Worm (Caenorhabditis elegans) whole organism, young adult: ENCODE measurements around the gene fem-1.

Experiments
- B0019.2 ChIP-seq: fragments of 200-800 bp; sonication (Bioruptor generic); conservative IDR thresholded peaks from 2 replicates; pipeline ENCODE4 v1.3.6; 2022; ENCODE audit warnings: missing genetic modification reagents, missing genetic modification characterization, missing compliant biosample characterization
- C06A6.2 ChIP-seq: fragments of 200-800 bp; sonication (Bioruptor generic); conservative IDR thresholded peaks from 2 replicates; pipeline ENCODE4 v1.3.6; 2022; ENCODE audit warnings: missing genetic modification characterization, missing compliant biosample characterization
- D2030.7 ChIP-seq: fragments of 200-800 bp; sonication (Bioruptor generic); IDR thresholded peaks from 2 replicates; pipeline ENCODE4 v1.3.6; 2022; ENCODE audit warnings: missing genetic modification reagents, missing genetic modification characterization, missing compliant biosample characterization
- F33H1.4 ChIP-seq: fragments of 200-800 bp; sonication (Bioruptor generic); IDR thresholded peaks from 2 replicates; pipeline ENCODE4 v1.3.6; 2022; ENCODE audit warnings: missing genetic modification reagents, missing genetic modification characterization, missing compliant biosample characterization
- F37B4.10 ChIP-seq: fragments of 200-800 bp; sonication (Bioruptor generic); IDR thresholded peaks from 2 replicates; pipeline ENCODE4 v1.3.6; 2022; ENCODE audit warnings: missing genetic modification characterization, missing compliant biosample characterization
- F49E8.2 ChIP-seq: sonication (generic microtip); optimal IDR thresholded peaks from 3 replicates; lab custom pipeline; 2017; ENCODE audit warnings: missing genetic modification characterization, mild to moderate bottlenecking, missing compliant biosample characterization, antibody characterized with exemption, moderate library complexity; ENCODE audit not compliant: insufficient read depth
- F55B11.4 ChIP-seq: sonication (generic microtip); optimal IDR thresholded peaks from 2 replicates; lab custom pipeline; 2016; ENCODE audit warnings: missing compliant biosample characterization, missing genetic modification characterization, borderline replicate concordance; ENCODE audit not compliant: insufficient read depth
- F57A8.1 ChIP-seq: fragments of 200-800 bp; sonication (Bioruptor generic); optimal IDR thresholded peaks from 2 replicates; lab custom pipeline; 2018; ENCODE audit warnings: mild to moderate bottlenecking, missing genetic modification characterization, moderate library complexity, missing compliant biosample characterization
- K12H6.12 ChIP-seq: fragments of 200-800 bp; sonication (Bioruptor generic); optimal IDR thresholded peaks from 2 replicates; lab custom pipeline; 2018; ENCODE audit warnings: mild to moderate bottlenecking, missing genetic modification characterization, missing compliant biosample characterization
- T26A5.8 ChIP-seq: sonication (generic microtip); optimal IDR thresholded peaks from 2 replicates; lab custom pipeline; 2016; ENCODE audit warnings: missing genetic modification characterization, missing compliant biosample characterization
- Y67H2A.10 ChIP-seq: fragments of 200-800 bp; sonication (Bioruptor generic); conservative IDR thresholded peaks from 2 replicates; pipeline ENCODE4 v1.3.6; 2022; ENCODE audit warnings: missing genetic modification reagents, missing genetic modification characterization, missing compliant biosample characterization
- Y79H2A.3 ChIP-seq: fragments of 200-800 bp; sonication (Bioruptor generic); conservative IDR thresholded peaks from 2 replicates; pipeline ENCODE4 v1.3.6; 2022; ENCODE audit warnings: missing genetic modification reagents, missing genetic modification characterization, missing compliant biosample characterization
- ZK185.1 ChIP-seq: sonication (generic microtip); optimal IDR thresholded peaks from 2 replicates; lab custom pipeline; 2016; ENCODE audit warnings: mild to moderate bottlenecking, missing genetic modification characterization, missing compliant biosample characterization; ENCODE audit not compliant: poor library complexity, severe bottlenecking
- akir-1 ChIP-seq: fragments of 200-800 bp; sonication (Bioruptor generic); optimal IDR thresholded peaks from 2 replicates; lab custom pipeline; 2018; ENCODE audit warnings: mild to moderate bottlenecking, missing genetic modification characterization, moderate library complexity, missing compliant biosample characterization
- attf-3 ChIP-seq: fragments of 200-800 bp; sonication (Bioruptor generic); conservative IDR thresholded peaks from 2 replicates; pipeline ENCODE4 v1.3.6; 2022; ENCODE audit warnings: missing genetic modification reagents, missing genetic modification characterization, missing compliant biosample characterization
- attf-5 ChIP-seq: fragments of 200-800 bp; sonication (Bioruptor generic); optimal IDR thresholded peaks from 2 replicates; lab custom pipeline; 2018; ENCODE audit warnings: mild to moderate bottlenecking, missing genetic modification characterization, missing compliant biosample characterization
- cebp-1 ChIP-seq, 2 experiments: fragments of 200-800 bp in 1 of 2; sonication (Bioruptor generic) in 1 of 2; sonication (generic microtip) in 1 of 2; IDR thresholded peaks in 1 of 2; optimal IDR thresholded peaks in 1 of 2; 2 replicates each; pipeline versions ENCODE4 v1.3.6 to Lab custom; 2017 to 2022; ENCODE audit warnings: missing compliant biosample characterization in 2 of 2, missing genetic modification characterization in 2 of 2, mild to moderate bottlenecking in 1 of 2, missing genetic modification reagents in 1 of 2, moderate library complexity in 1 of 2
- ceh-100 ChIP-seq: fragments of 200-800 bp; sonication (Bioruptor generic); IDR thresholded peaks from 2 replicates; pipeline ENCODE4 v1.3.6; 2022; ENCODE audit warnings: missing genetic modification reagents, missing genetic modification characterization, missing compliant biosample characterization
- chd-7 ChIP-seq: sonication (generic microtip); optimal IDR thresholded peaks from 2 replicates; lab custom pipeline; 2016; ENCODE audit warnings: mild to moderate bottlenecking, missing genetic modification characterization, moderate library complexity, missing compliant biosample characterization
- fkh-3 ChIP-seq: sonication (generic microtip); optimal IDR thresholded peaks from 2 replicates; lab custom pipeline; 2016; ENCODE audit warnings: mild to moderate bottlenecking, missing genetic modification characterization, missing compliant biosample characterization
- him-1 ChIP-seq: sonication (generic microtip); optimal IDR thresholded peaks from 2 replicates; lab custom pipeline; 2016; ENCODE audit warnings: missing genotype, missing genetic modification reagents, missing genetic modification characterization, missing compliant biosample characterization
- hlh-26 ChIP-seq: fragments of 200-800 bp; sonication (Bioruptor generic); conservative IDR thresholded peaks from 2 replicates; pipeline ENCODE4 v1.3.6; 2022; ENCODE audit warnings: missing genetic modification reagents, missing genetic modification characterization, missing compliant biosample characterization
- lag-1 ChIP-seq: fragments of 200-800 bp; sonication (Bioruptor generic); IDR thresholded peaks from 2 replicates; pipeline ENCODE4 v1.3.6; 2022; ENCODE audit warnings: missing genetic modification reagents, missing genetic modification characterization, missing compliant biosample characterization
- let-526 ChIP-seq: fragments of 200-800 bp; sonication (Bioruptor generic); IDR thresholded peaks from 2 replicates; pipeline ENCODE4 v1.3.6; 2022; ENCODE audit warnings: missing genetic modification reagents, missing genetic modification characterization, missing compliant biosample characterization
- lin-26 ChIP-seq: fragments of 200-800 bp; sonication (Bioruptor generic); IDR thresholded peaks from 2 replicates; pipeline ENCODE4 v1.3.6; 2022; ENCODE audit warnings: missing genetic modification reagents, missing genetic modification characterization, missing compliant biosample characterization
- lin-40 ChIP-seq: sonication (generic microtip); optimal IDR thresholded peaks from 2 replicates; lab custom pipeline; 2016; ENCODE audit warnings: missing genetic modification characterization, mild to moderate bottlenecking, missing compliant biosample characterization, missing genotype, missing genetic modification reagents
- madf-10 ChIP-seq: sonication (generic microtip); optimal IDR thresholded peaks from 2 replicates; lab custom pipeline; 2016; ENCODE audit warnings: mild to moderate bottlenecking, missing genetic modification characterization, missing compliant biosample characterization
- madf-3 ChIP-seq: fragments of 200-800 bp; sonication (Bioruptor generic); IDR thresholded peaks from 2 replicates; pipeline ENCODE4 v1.3.6; 2022; ENCODE audit warnings: missing genetic modification reagents, missing genetic modification characterization, missing compliant biosample characterization
- madf-8 ChIP-seq: fragments of 200-800 bp; sonication (Bioruptor generic); conservative IDR thresholded peaks from 2 replicates; pipeline ENCODE4 v1.3.6; 2022; ENCODE audit warnings: missing genetic modification reagents, missing genetic modification characterization, missing compliant biosample characterization
- mel-28 ChIP-seq: sonication (generic microtip); optimal IDR thresholded peaks from 2 replicates; lab custom pipeline; 2016; ENCODE audit warnings: borderline replicate concordance, mild to moderate bottlenecking, missing genetic modification characterization, missing compliant biosample characterization
- nhr-27 ChIP-seq: fragments of 200-800 bp; sonication (Bioruptor generic); optimal IDR thresholded peaks from 2 replicates; lab custom pipeline; 2018; ENCODE audit warnings: mild to moderate bottlenecking, missing genetic modification characterization, moderate library complexity, missing compliant biosample characterization
- pbrm-1 ChIP-seq: fragments of 200-800 bp; sonication (Bioruptor generic); IDR thresholded peaks from 2 replicates; pipeline ENCODE4 v1.3.6; 2022; ENCODE audit warnings: missing genetic modification reagents, missing genetic modification characterization, missing compliant biosample characterization
- sea-2 ChIP-seq: fragments of 200-800 bp; sonication (Bioruptor generic); IDR thresholded peaks from 2 replicates; pipeline ENCODE4 v1.3.6; 2022; ENCODE audit warnings: missing genetic modification characterization, missing compliant biosample characterization
- sptf-2 ChIP-seq: fragments of 200-800 bp; sonication (Bioruptor generic); optimal IDR thresholded peaks from 2 replicates; lab custom pipeline; 2018; ENCODE audit warnings: mild to moderate bottlenecking, missing genetic modification characterization, missing compliant biosample characterization
- tbp1 ChIP-seq: fragments of 200-800 bp; sonication (Bioruptor generic); optimal IDR thresholded peaks from 2 replicates; lab custom pipeline; 2018; ENCODE audit warnings: mild to moderate bottlenecking, missing genetic modification characterization, missing compliant biosample characterization
- zim-3 ChIP-seq: sonication (generic microtip); optimal IDR thresholded peaks from 2 replicates; lab custom pipeline; 2017; ENCODE audit warnings: mild to moderate bottlenecking, missing genetic modification characterization, moderate library complexity, missing compliant biosample characterization
- ztf-28 ChIP-seq: fragments of 200-800 bp; sonication (Bioruptor generic); IDR thresholded peaks from 2 replicates; pipeline ENCODE4 v1.3.6; 2022; ENCODE audit warnings: missing genetic modification reagents, missing genetic modification characterization, missing compliant biosample characterization
- ztf-3 ChIP-seq: fragments of 200-800 bp; sonication (Bioruptor generic); optimal IDR thresholded peaks from 2 replicates; lab custom pipeline; 2018; ENCODE audit warnings: mild to moderate bottlenecking, missing genetic modification characterization, missing compliant biosample characterization
- ztf-6 ChIP-seq: fragments of 200-800 bp; sonication (Bioruptor generic); IDR thresholded peaks from 2 replicates; pipeline ENCODE4 v1.3.6; 2022; ENCODE audit warnings: missing genetic modification reagents, missing genetic modification characterization, missing compliant biosample characterization

The fem-1 gene

DNA sequence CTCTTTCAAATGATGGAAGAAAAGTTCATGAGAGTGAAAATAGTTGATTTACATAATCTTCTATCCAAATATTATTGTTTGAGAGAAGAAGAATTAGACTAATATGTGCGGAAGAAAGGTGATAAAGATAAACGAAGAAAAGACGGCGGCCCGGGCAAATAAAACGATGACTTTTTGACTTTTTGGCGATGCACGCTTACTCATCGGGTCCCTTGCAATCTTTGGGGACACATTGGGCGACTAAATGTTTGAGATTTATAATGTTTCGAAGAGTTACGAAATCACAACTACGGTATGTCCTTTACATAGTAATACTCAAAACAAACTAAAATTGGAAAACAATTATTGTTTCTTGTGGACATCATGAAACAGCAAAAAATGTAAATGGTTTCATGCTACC lies 23.0 kb downstream of the fem-1 start:
- no peak for TF ChIP-seq hlh-26 (GFP tag; lab: Robert Waterston, UW)
- TF ChIP-seq zim-3 (tag; lab: Kevin White, UChicago) = no peak
- no peak for TF ChIP-seq ZK185.1 (tag; lab: Kevin White, UChicago)
- TF ChIP-seq D2030.7 (GFP tag; lab: Robert Waterston, UW) = no peak
- TF ChIP-seq pbrm-1 (GFP tag; lab: Robert Waterston, UW) = no peak
- TF ChIP-seq ztf-28 (GFP tag; lab: Robert Waterston, UW) = no peak
- no peak for TF ChIP-seq cebp-1 (GFP tag; IDR thresholded peaks at IDR 0.05; lab: Robert Waterston, UW)
- no peak for TF ChIP-seq cebp-1 (tag; optimal IDR thresholded peaks at IDR 0.05; lab: Kevin White, UChicago)
- TF ChIP-seq Y79H2A.3 (GFP tag; lab: Robert Waterston, UW) = no peak
- TF ChIP-seq him-1 (tag; lab: Kevin White, UChicago) = no peak
- TF ChIP-seq Y67H2A.10 (GFP tag; lab: Robert Waterston, UW) = no peak
- no peak for TF ChIP-seq fkh-3

DNA sequence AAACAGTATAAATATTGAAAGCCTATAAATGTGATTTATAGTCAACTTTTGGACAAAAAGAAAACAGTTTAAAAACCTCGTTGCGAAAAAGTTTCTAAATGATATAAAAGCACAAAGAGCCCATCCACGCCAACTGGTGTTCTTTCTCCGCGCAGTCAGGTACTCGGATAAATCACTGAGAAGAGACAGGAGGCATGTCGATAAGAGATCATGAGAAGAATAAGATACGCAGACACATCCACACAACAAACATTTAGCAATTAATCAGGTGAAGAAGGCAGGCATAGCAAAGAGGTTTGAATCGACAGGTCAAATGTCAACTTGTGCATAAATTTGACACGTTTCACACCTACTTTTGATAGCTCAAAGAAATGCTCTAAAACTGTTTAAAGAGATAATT lies 30.0 kb downstream of the fem-1 start:
- TF ChIP-seq F49E8.2 (tag; lab: Kevin White, UChicago) (no peak), Y79H2A.3 (GFP tag; lab: Robert Waterston, UW) (no peak), madf-3 (GFP tag; lab: Robert Waterston, UW) (no peak), sptf-2 (no peak)

DNA sequence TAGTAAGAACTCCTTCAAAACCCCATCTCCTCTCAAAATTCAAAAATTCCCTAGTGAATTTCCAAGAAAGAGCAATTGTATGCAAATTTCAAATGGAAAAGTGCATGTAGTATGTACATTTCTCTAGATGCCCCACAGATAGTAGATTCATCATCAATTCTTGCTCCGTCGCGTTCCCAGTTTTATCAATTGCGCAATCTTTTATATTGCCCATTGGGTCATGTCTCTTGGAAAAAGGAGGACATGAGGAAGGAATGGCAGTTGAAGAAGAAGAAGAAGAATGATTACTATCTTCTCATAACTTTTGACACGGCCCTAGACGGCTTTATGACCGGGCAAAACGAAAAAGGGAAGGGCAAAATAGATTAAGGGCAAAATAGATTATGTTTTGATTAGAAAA lies 31.1 kb downstream of the fem-1 start:
- TF ChIP-seq D2030.7 (GFP tag; lab: Robert Waterston, UW) (no peak), akir-1 (GFP tag; lab: Kevin White, UChicago) (no peak), let-526 (GFP tag; lab: Robert Waterston, UW) (no peak), tbp1 (GFP tag; lab: Kevin White, UChicago) (no peak), F57A8.1 (no peak), chd-7 (tag; lab: Kevin White, UChicago) (no peak)

DNA sequence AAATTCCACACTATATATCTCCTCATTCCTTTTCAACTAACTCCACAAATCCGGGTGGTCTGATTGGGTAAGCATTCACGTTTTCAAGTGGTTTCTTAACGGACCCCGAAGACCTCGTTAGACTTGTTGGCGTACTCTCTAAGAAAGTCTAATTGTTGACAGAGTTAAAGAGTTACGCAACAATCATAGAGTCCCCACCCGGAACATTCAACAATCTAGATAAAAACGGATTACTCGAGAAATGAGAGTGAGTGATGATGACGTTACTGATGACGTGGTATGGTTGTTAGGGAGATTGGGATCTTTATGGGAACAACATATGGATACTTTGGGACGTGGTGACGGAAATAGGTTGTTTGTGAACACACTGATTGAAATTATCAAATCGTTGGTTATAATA lies 35.2 kb downstream of the fem-1 start:
- TF ChIP-seq madf-10 (tag; lab: Kevin White, UChicago) = no peak
- no peak for TF ChIP-seq madf-8 (GFP tag; lab: Robert Waterston, UW)
- no peak for TF ChIP-seq fkh-3

DNA sequence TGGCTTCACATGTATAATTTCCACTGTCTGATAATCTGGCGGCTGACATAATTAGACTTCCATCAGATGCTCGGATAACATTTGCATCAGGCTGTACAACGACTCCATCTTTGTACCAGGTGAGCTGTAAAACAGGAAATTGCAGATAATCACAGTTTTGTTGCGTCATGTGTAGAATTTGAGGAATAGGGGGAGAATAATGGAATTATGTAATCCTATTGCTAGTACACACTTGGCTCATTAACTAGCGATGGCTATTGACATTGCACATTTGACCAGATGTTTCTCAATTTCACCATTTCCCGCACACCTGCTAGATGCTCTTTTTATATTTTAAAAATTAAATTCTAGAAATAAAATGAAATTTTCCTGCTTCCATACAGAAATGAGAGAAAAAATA lies 36.3 kb downstream of the fem-1 start:
- TF ChIP-seq F37B4.10 (GFP tag; lab: Robert Waterston, UW) (no peak), F49E8.2 (tag; lab: Kevin White, UChicago) (no peak), fkh-3 (no peak), B0019.2 (GFP tag; lab: Robert Waterston, UW) (no peak), lin-26 (GFP tag; lab: Robert Waterston, UW) (no peak), madf-8 (GFP tag; lab: Robert Waterston, UW) (no peak)

DNA sequence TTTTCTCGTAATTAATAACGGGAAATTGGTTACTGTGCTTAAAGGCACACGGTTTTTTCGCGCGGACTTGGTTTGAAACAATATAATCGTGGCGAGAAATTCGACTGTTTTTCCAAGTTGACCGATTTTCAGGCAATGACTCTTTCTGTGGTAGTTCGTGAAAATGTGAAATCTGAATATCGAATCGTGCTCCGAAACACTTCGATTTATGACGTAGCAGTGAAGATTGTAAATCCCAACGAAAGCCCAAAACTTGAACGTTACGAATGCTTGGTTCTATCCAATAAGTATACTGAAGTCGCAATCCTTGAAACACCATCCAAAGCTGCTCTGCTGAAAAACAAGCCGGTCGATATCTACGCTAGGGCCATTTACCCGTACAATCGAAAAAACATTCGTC lies 43.7 kb downstream of the fem-1 start:
- TF ChIP-seq F33H1.4 (GFP tag; lab: Robert Waterston, UW) (no peak), attf-3 (no peak), ztf-6 (no peak), Y79H2A.3 (GFP tag; lab: Robert Waterston, UW) (no peak), F55B11.4 (tag; lab: Kevin White, UChicago) (no peak), attf-5 (GFP tag; lab: Kevin White, UChicago) (no peak), T26A5.8 (tag; lab: Kevin White, UChicago) (no peak), mel-28 (tag; lab: Kevin White, UChicago) (no peak), K12H6.12 (tag; lab: Kevin White, UChicago) (no peak), nhr-27 (tag; lab: Kevin White, UChicago) (no peak), lin-40 (tag; lab: Kevin White, UChicago) (no peak), lag-1 (GFP tag; lab: Robert Waterston, UW) (no peak), ztf-28 (GFP tag; lab: Robert Waterston, UW) (no peak), ztf-3 (GFP tag; lab: Kevin White, UChicago) (no peak), sea-2 (GFP tag; lab: Robert Waterston, UW) (no peak), sptf-2 (no peak), ceh-100 (GFP tag; lab: Robert Waterston, UW) (no peak), C06A6.2 (GFP tag; lab: Robert Waterston, UW) (no peak)
